Worm (Caenorhabditis elegans) whole organism, young adult: ENCODE data around the gene glb-9.

Experiments
- F52B5.7 ChIP-seq: sonication (generic microtip); optimal IDR thresholded peaks from 2 replicates; lab custom pipeline; 2016; ENCODE audit warnings: mild to moderate bottlenecking, missing genetic modification characterization, missing compliant biosample characterization
- F57A8.1 ChIP-seq: fragments of 200-800 bp; sonication (Bioruptor generic); optimal IDR thresholded peaks from 2 replicates; lab custom pipeline; 2018; ENCODE audit warnings: mild to moderate bottlenecking, missing genetic modification characterization, moderate library complexity, missing compliant biosample characterization
- athp-1 ChIP-seq: sonication (generic microtip); optimal IDR thresholded peaks from 2 replicates; lab custom pipeline; 2017; ENCODE audit warnings: mild to moderate bottlenecking, missing genetic modification characterization, missing compliant biosample characterization
- attf-5 ChIP-seq: fragments of 200-800 bp; sonication (Bioruptor generic); optimal IDR thresholded peaks from 2 replicates; lab custom pipeline; 2018; ENCODE audit warnings: mild to moderate bottlenecking, missing genetic modification characterization, missing compliant biosample characterization
- cebp-2 ChIP-seq: fragments of 200-800 bp; sonication (Bioruptor generic); IDR thresholded peaks from 2 replicates; pipeline ENCODE4 v1.3.6; 2022; ENCODE audit warnings: missing genetic modification characterization, missing compliant biosample characterization
- egl-18 ChIP-seq: fragments of 200-800 bp; sonication (Bioruptor generic); IDR thresholded peaks from 2 replicates; pipeline ENCODE4 v1.3.6; 2022; ENCODE audit warnings: missing genetic modification reagents, missing genetic modification characterization, missing compliant biosample characterization
- hlh-26 ChIP-seq: fragments of 200-800 bp; sonication (Bioruptor generic); conservative IDR thresholded peaks from 2 replicates; pipeline ENCODE4 v1.3.6; 2022; ENCODE audit warnings: missing genetic modification reagents, missing genetic modification characterization, missing compliant biosample characterization
- hrde-1 ChIP-seq: sonication (generic microtip); optimal IDR thresholded peaks from 2 replicates; lab custom pipeline; 2016; ENCODE audit warnings: missing genetic modification characterization, mild to moderate bottlenecking, missing compliant biosample characterization, moderate library complexity, missing genotype, missing genetic modification reagents, borderline replicate concordance
- nhr-80 ChIP-seq: sonication (generic microtip); optimal IDR thresholded peaks from 2 replicates; lab custom pipeline; 2016; ENCODE audit warnings: missing genetic modification characterization, missing compliant biosample characterization
- ztf-22 ChIP-seq: fragments of 200-800 bp; sonication (Bioruptor generic); optimal IDR thresholded peaks from 2 replicates; lab custom pipeline; 2018; ENCODE audit warnings: mild to moderate bottlenecking, missing genetic modification characterization, moderate library complexity, missing compliant biosample characterization

ce11 chrII:7543808-7544207 lies 24.7 kb upstream of the glb-9 start, which contains the start of gene rol-8:
- TF ChIP-seq athp-1 (no peak), cebp-2 (GFP tag; lab: Robert Waterston, UW) (no peak), egl-18 (GFP tag; lab: Robert Waterston, UW) (no peak), hrde-1 (tag; lab: Kevin White, UChicago) (no peak), attf-5 (GFP tag; lab: Kevin White, UChicago) (no peak), hlh-26 (no peak), ztf-22 (GFP tag; lab: Kevin White, UChicago) (no peak), F57A8.1 (GFP tag; lab: Kevin White, UChicago) (no peak), F52B5.7 (tag; lab: Kevin White, UChicago) (no peak), nhr-80 (tag; lab: Kevin White, UChicago) (no peak)
